Fruit fly (Drosophila melanogaster): ENCODE measurements around the gene Rab3-GEF.
A peak's percentile ranks its signal among the peaks of the same experiment; 100 is the strongest.

Rab3-GEF gene

DNA sequence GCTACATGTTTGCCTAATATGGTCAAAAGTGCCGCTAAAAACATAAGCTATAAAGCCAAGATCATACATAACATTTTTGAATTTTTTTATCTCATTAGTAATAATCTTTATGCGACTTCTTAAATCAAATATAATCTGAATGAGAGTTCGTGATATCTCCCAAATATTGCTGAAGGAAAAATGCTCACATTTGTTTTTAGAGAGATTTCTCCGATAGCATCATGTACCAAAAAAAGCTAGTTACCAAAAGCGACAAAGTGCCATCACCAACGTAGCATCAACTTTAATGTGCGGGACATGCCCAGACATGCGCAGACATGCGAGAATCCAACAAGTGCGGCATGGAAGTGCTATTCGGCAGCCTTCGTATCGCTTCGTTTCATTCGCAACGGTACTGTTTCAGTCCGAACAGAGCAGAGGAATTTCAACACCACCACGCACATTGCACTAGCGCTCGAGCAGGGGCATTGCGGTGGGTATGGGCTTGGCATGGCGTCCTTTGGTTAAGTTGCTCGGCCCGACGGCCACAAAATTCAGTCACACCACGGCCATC is at the start of gene Rab3-GEF:
Rab3-GEF (plus strand) TSS at position 537 of the 553 bp plus-strand sequence.
- TF ChIP-seq CG4318 (GFP tag; optimal IDR thresholded peaks at IDR 0.05), result no peak
- TF ChIP-seq fd59A (GFP tag; optimal IDR thresholded peaks at IDR 0.05), result no peak
- TF ChIP-seq Gug (GFP tag; IDR thresholded peaks at IDR 0.05), result no peak
- no peak for TF ChIP-seq fd85E (GFP tag; optimal IDR thresholded peaks at IDR 0.05)
- no peak for TF ChIP-seq svp (GFP tag)
- no peak for TF ChIP-seq CG6276 (GFP tag; optimal IDR thresholded peaks at IDR 0.05)
- TF ChIP-seq Eip78C (GFP tag), result peak; percentile 9
- no peak for TF ChIP-seq CG1621 (tag; optimal IDR thresholded peaks at IDR 0.05)

DNA sequence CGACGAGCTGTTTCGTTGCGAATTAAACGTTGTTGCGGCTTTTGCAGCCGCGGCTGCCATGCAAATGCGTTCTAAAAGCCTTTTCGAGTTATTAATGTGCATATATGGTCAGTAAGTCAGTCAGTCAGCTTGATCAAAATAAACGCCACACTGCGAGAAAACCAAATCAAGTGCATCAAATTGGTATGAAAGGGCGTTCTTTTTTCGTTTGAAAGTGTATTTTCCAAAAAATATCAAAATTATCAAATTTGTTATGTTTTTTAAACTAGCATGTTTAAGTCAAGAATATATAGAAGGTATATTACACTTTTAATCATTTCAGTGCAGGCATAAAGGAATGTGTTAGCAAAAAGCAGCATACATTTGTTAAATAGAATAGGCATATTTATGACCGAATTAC is 47.0 kb upstream of the Rab3-GEF start:
- no peak for TF ChIP-seq CG8632 (GFP tag; optimal IDR thresholded peaks at IDR 0.05)
- TF ChIP-seq CG6792 (GFP tag; optimal IDR thresholded peaks at IDR 0.05), result no peak
- TF ChIP-seq net (GFP tag; optimal IDR thresholded peaks at IDR 0.05), result no peak
- no peak for TF ChIP-seq CG11762 (GFP tag; optimal IDR thresholded peaks at IDR 0.05; ENCODE audit: insufficient read depth)
- TF ChIP-seq Ets21C (GFP tag; optimal IDR thresholded peaks at IDR 0.05), result peak; percentile 41
- 0 out of 3 replicates have a peak, but pooled peaks have one; percentile 33 for TF ChIP-seq CG8119 (GFP tag; IDR thresholded peaks at IDR 0.05)
- TF ChIP-seq Eip93F (GFP tag; optimal IDR thresholded peaks at IDR 0.05), result no peak
- TF ChIP-seq cyc (GFP tag; optimal IDR thresholded peaks at IDR 0.05), result peak; percentile 26
- TF ChIP-seq Sox15 (GFP tag; optimal IDR thresholded peaks at IDR 0.05), result no peak
- no peak for TF ChIP-seq dac (GFP tag; optimal IDR thresholded peaks at IDR 0.05)
- TF ChIP-seq CG34406 (GFP tag; optimal IDR thresholded peaks at IDR 0.05), result peak; percentile 48
- TF ChIP-seq CG6854 (GFP tag; optimal IDR thresholded peaks at IDR 0.05), result no peak
- TF ChIP-seq Lpt (GFP tag; optimal IDR thresholded peaks at IDR 0.05), result no peak
- no peak for TF ChIP-seq fd85E (GFP tag; optimal IDR thresholded peaks at IDR 0.05)
- peak; percentile 33 for TF ChIP-seq Met (GFP tag; optimal IDR thresholded peaks at IDR 0.05)
- peak; percentile 34; the same call in 1 of the 2 replicates for TF ChIP-seq CG11294 (GFP tag; IDR thresholded peaks at IDR 0.05)
- TF ChIP-seq CG1621 (tag; optimal IDR thresholded peaks at IDR 0.05), result no peak
- no peak for TF ChIP-seq Hr4 (GFP tag; optimal IDR thresholded peaks at IDR 0.05)
- TF ChIP-seq CG6163 (GFP tag; IDR thresholded peaks at IDR 0.05), result peak; percentile 57; the same call in 2 of the 3 replicates
- peak; percentile 56 for TF ChIP-seq CG15336 (GFP tag; IDR thresholded peaks at IDR 0.05)
- no peak for TF ChIP-seq CG9139 (GFP tag; optimal IDR thresholded peaks at IDR 0.05)
- peak; percentile 13 for TF ChIP-seq CG11902 (GFP tag; optimal IDR thresholded peaks at IDR 0.05)
- no peak for TF ChIP-seq CG8319 (GFP tag; optimal IDR thresholded peaks at IDR 0.05)
- TF ChIP-seq eg (GFP tag; IDR thresholded peaks at IDR 0.05), result peak; percentile 73
- peak; percentile 7 for TF ChIP-seq OdsH (GFP tag; optimal IDR thresholded peaks at IDR 0.05)
- TF ChIP-seq lz (GFP tag; optimal IDR thresholded peaks at IDR 0.05), result peak; percentile 11
- TF ChIP-seq pdm3 (GFP tag; optimal IDR thresholded peaks at IDR 0.05), result peak; percentile 23
- TF ChIP-seq Sox102F (GFP tag; optimal IDR thresholded peaks at IDR 0.05), result peak; percentile 35
- TF ChIP-seq Eip78C (GFP tag), result peak; percentile 75
- no peak for TF ChIP-seq spab (GFP tag; optimal IDR thresholded peaks at IDR 0.05)
- peak; percentile 15 for TF ChIP-seq Smox (GFP tag; optimal IDR thresholded peaks at IDR 0.05)
- no peak for TF ChIP-seq CG10631 (GFP tag; optimal IDR thresholded peaks at IDR 0.05)
- TF ChIP-seq CG32006 (GFP tag; optimal IDR thresholded peaks at IDR 0.05), result peak; percentile 37
- no peak for TF ChIP-seq Ets96B (tag; optimal IDR thresholded peaks at IDR 0.05)
- peak; percentile 10 for TF ChIP-seq vri (GFP tag; optimal IDR thresholded peaks at IDR 0.05)
- TF ChIP-seq achi (GFP tag; optimal IDR thresholded peaks at IDR 0.05), result peak; percentile 36
- TF ChIP-seq CG6808 (GFP tag; optimal IDR thresholded peaks at IDR 0.05), result no peak
- peak; percentile 34 for TF ChIP-seq esn (GFP tag; optimal IDR thresholded peaks at IDR 0.05)
- TF ChIP-seq fkh (GFP tag; optimal IDR thresholded peaks at IDR 0.05), result no peak
- TF ChIP-seq dsx (GFP tag; optimal IDR thresholded peaks at IDR 0.05; ENCODE audit: poor library complexity, severe bottlenecking), result no peak
- TF ChIP-seq Eip75B (GFP tag; optimal IDR thresholded peaks at IDR 0.05), result peak; percentile 21
- no peak for TF ChIP-seq CG3032 (tag; optimal IDR thresholded peaks at IDR 0.05)
- TF ChIP-seq CG6276 (GFP tag; optimal IDR thresholded peaks at IDR 0.05), result peak; percentile 43
- TF ChIP-seq ss (GFP tag; optimal IDR thresholded peaks at IDR 0.05), result no peak
- TF ChIP-seq CG16779 (tag; optimal IDR thresholded peaks at IDR 0.05), result no peak
- peak; percentile 13 for TF ChIP-seq CG4318 (GFP tag; optimal IDR thresholded peaks at IDR 0.05)
